Fruit fly (Drosophila melanogaster): Measurements from ENCODE around the gene CG43999.

- peak; percentile 11 for TF ChIP-seq Ets96B (tag; optimal IDR thresholded peaks at IDR 0.05)
- TF ChIP-seq dac (GFP tag; optimal IDR thresholded peaks at IDR 0.05), result no peak
- TF ChIP-seq CG4318 (GFP tag; optimal IDR thresholded peaks at IDR 0.05), result no peak
- TF ChIP-seq CG6854 (GFP tag; optimal IDR thresholded peaks at IDR 0.05), result peak; percentile 11
Measured at dm6 chr3R:23888273-23889220, 40.3 kb downstream of the CG43999 start.
